Worm (Caenorhabditis elegans) whole organism, L3 larva: ENCODE results near the gene srlf-10.

ENCODE experiments used
- ZK546.5 ChIP-seq: sonication (generic microtip); optimal IDR thresholded peaks from 2 replicates; lab custom pipeline; 2017; ENCODE audit warnings: missing biosample characterization, missing genetic modification characterization
- ama-1 ChIP-seq: fragments of 150-350 bp; optimal IDR thresholded peaks from 2 replicates; lab custom pipeline; 2018
- ceh-16 ChIP-seq: sonication (generic microtip); optimal IDR thresholded peaks from 2 replicates; lab custom pipeline; 2017; ENCODE audit warnings: missing biosample characterization, missing genetic modification characterization
- ceh-82 ChIP-seq: fragments of 150-350 bp; optimal IDR thresholded peaks from 2 replicates; lab custom pipeline; 2014; ENCODE audit warnings: missing biosample characterization, missing genetic modification characterization
- egl-27 ChIP-seq: sonication (generic microtip); optimal IDR thresholded peaks from 4 replicates; lab custom pipeline; 2017; ENCODE audit warnings: missing biosample characterization, missing genetic modification reagents, missing genetic modification characterization
- hmg-11 ChIP-seq: sonication (generic microtip); optimal IDR thresholded peaks from 2 replicates; lab custom pipeline; 2016; ENCODE audit warnings: missing genetic modification characterization, missing compliant biosample characterization
- lin-15B ChIP-seq: fragments of 150-350 bp; optimal IDR thresholded peaks from 2 replicates; lab custom pipeline; 2014; ENCODE audit warnings: missing biosample characterization, missing genetic modification characterization
- mdl-1 ChIP-seq: fragments of 150-350 bp; optimal IDR thresholded peaks from 2 replicates; lab custom pipeline; 2014; ENCODE audit warnings: missing biosample characterization, missing genetic modification characterization
- nhr-11 ChIP-seq: fragments of 150-350 bp; optimal IDR thresholded peaks from 2 replicates; lab custom pipeline; 2014; ENCODE audit warnings: missing biosample characterization, missing genetic modification characterization
- nhr-237 ChIP-seq: fragments of 150-350 bp; optimal IDR thresholded peaks from 2 replicates; lab custom pipeline; 2014; ENCODE audit warnings: missing biosample characterization, missing genetic modification characterization
- nhr-76 ChIP-seq: fragments of 150-350 bp; sonication (generic microtip); optimal IDR thresholded peaks from 5 replicates; lab custom pipeline; 2014; ENCODE audit warnings: missing biosample characterization, missing genetic modification characterization
- snpc-4 ChIP-seq: fragments of 150-350 bp; optimal IDR thresholded peaks from 2 replicates; lab custom pipeline; 2014; ENCODE audit warnings: missing biosample characterization, missing genetic modification characterization
- zag-1 ChIP-seq: fragments of 150-350 bp; optimal IDR thresholded peaks from 2 replicates; lab custom pipeline; 2014; ENCODE audit warnings: missing biosample characterization, missing genetic modification characterization
- ztf-11 ChIP-seq: fragments of 150-350 bp; optimal IDR thresholded peaks from 2 replicates; lab custom pipeline; 2014; ENCODE audit warnings: missing biosample characterization, missing genetic modification characterization

ce11 chrIII:13380196-13380595 lies 21.8 kb upstream of the srlf-10 start, which contains the start of gene T03F6.6:
- TF ChIP-seq egl-27 (tag; lab: Kevin White, UChicago) (no peak), ceh-16 (no peak), snpc-4 (tag; lab: Kevin White, UChicago) (no peak), zag-1 (tag; lab: Kevin White, UChicago) (no peak), nhr-11 (tag; lab: Kevin White, UChicago) (no peak), ztf-11 (tag; lab: Kevin White, UChicago) (no peak), nhr-237 (tag; lab: Kevin White, UChicago) (no peak), ceh-82 (no peak), mdl-1 (no peak), nhr-76 (tag; lab: Kevin White, UChicago) (no peak), ZK546.5 (no peak), ama-1 (lab: Kevin White, UChicago) (no peak), hmg-11 (tag; lab: Kevin White, UChicago) (no peak), lin-15B (tag; lab: Kevin White, UChicago) (no peak)
